Worm (Caenorhabditis elegans) whole organism, young adult: ENCODE measurements around the gene tsct-1.

Experiments used
- D2030.7 ChIP-seq: fragments of 200-800 bp; sonication (Bioruptor generic); IDR thresholded peaks from 2 replicates; pipeline ENCODE4 v1.3.6; 2022; ENCODE audit warnings: missing genetic modification reagents, missing genetic modification characterization, missing compliant biosample characterization
- F10E7.11 ChIP-seq: sonication (generic microtip); optimal IDR thresholded peaks from 2 replicates; lab custom pipeline; 2017; ENCODE audit warnings: mild to moderate bottlenecking, missing genetic modification characterization, moderate library complexity, missing compliant biosample characterization
- F22D6.2 ChIP-seq: sonication (generic microtip); optimal IDR thresholded peaks from 2 replicates; lab custom pipeline; 2016; ENCODE audit warnings: mild to moderate bottlenecking, missing genetic modification characterization, missing compliant biosample characterization
- F23B12.7 ChIP-seq: sonication (generic microtip); optimal IDR thresholded peaks from 2 replicates; lab custom pipeline; 2017; ENCODE audit warnings: missing genetic modification characterization, mild to moderate bottlenecking, missing compliant biosample characterization, antibody characterized with exemption, moderate library complexity; ENCODE audit not compliant: insufficient read depth
- F33H1.4 ChIP-seq: fragments of 200-800 bp; sonication (Bioruptor generic); IDR thresholded peaks from 2 replicates; pipeline ENCODE4 v1.3.6; 2022; ENCODE audit warnings: missing genetic modification reagents, missing genetic modification characterization, missing compliant biosample characterization
- F52B5.7 ChIP-seq: sonication (generic microtip); optimal IDR thresholded peaks from 2 replicates; lab custom pipeline; 2016; ENCODE audit warnings: mild to moderate bottlenecking, missing genetic modification characterization, missing compliant biosample characterization
- F55B11.4 ChIP-seq: sonication (generic microtip); optimal IDR thresholded peaks from 2 replicates; lab custom pipeline; 2016; ENCODE audit warnings: missing compliant biosample characterization, missing genetic modification characterization, borderline replicate concordance; ENCODE audit not compliant: insufficient read depth
- K11D2.4 ChIP-seq: fragments of 200-800 bp; sonication (Bioruptor generic); IDR thresholded peaks from 2 replicates; pipeline ENCODE4 v1.3.6; 2022; ENCODE audit warnings: missing genetic modification reagents, missing genetic modification characterization, missing compliant biosample characterization
- K12H6.12 ChIP-seq: fragments of 200-800 bp; sonication (Bioruptor generic); optimal IDR thresholded peaks from 2 replicates; lab custom pipeline; 2018; ENCODE audit warnings: mild to moderate bottlenecking, missing genetic modification characterization, missing compliant biosample characterization
- Y53F4B.3 ChIP-seq: fragments of 200-800 bp; sonication (Bioruptor generic); IDR thresholded peaks from 2 replicates; pipeline ENCODE4 v1.3.6; 2022; ENCODE audit warnings: missing genetic modification reagents, missing genetic modification characterization, missing compliant biosample characterization
- Y56A3A.18 ChIP-seq: fragments of 200-800 bp; sonication (Bioruptor generic); IDR thresholded peaks from 2 replicates; pipeline ENCODE4 v1.3.6; 2022; ENCODE audit warnings: missing genetic modification reagents, missing genetic modification characterization, missing compliant biosample characterization
- Y79H2A.3 ChIP-seq: fragments of 200-800 bp; sonication (Bioruptor generic); conservative IDR thresholded peaks from 2 replicates; pipeline ENCODE4 v1.3.6; 2022; ENCODE audit warnings: missing genetic modification reagents, missing genetic modification characterization, missing compliant biosample characterization
- Y95B8A.8 ChIP-seq: fragments of 200-800 bp; sonication (Bioruptor generic); IDR thresholded peaks from 2 replicates; pipeline ENCODE4 v1.3.6; 2022; ENCODE audit warnings: missing genetic modification reagents, missing genetic modification characterization, missing compliant biosample characterization
- ama-1 ChIP-seq, 3 experiments: fragments of 150-350 bp in 1 of 3; sonication (generic microtip) in 2 of 3; optimal IDR thresholded peaks; 2 replicates each; lab custom pipeline; 2014 to 2018; ENCODE audit warnings: missing biosample characterization in 2 of 3, missing genetic modification characterization in 2 of 3, missing genetic modification reagents in 2 of 3
- attf-3 ChIP-seq: fragments of 200-800 bp; sonication (Bioruptor generic); conservative IDR thresholded peaks from 2 replicates; pipeline ENCODE4 v1.3.6; 2022; ENCODE audit warnings: missing genetic modification reagents, missing genetic modification characterization, missing compliant biosample characterization
- cebp-1 ChIP-seq, 2 experiments: fragments of 200-800 bp in 1 of 2; sonication (Bioruptor generic) in 1 of 2; sonication (generic microtip) in 1 of 2; IDR thresholded peaks in 1 of 2; optimal IDR thresholded peaks in 1 of 2; 2 replicates each; pipeline versions ENCODE4 v1.3.6 to Lab custom; 2017 to 2022; ENCODE audit warnings: missing compliant biosample characterization in 2 of 2, missing genetic modification characterization in 2 of 2, mild to moderate bottlenecking in 1 of 2, missing genetic modification reagents in 1 of 2, moderate library complexity in 1 of 2
- ceh-100 ChIP-seq: fragments of 200-800 bp; sonication (Bioruptor generic); IDR thresholded peaks from 2 replicates; pipeline ENCODE4 v1.3.6; 2022; ENCODE audit warnings: missing genetic modification reagents, missing genetic modification characterization, missing compliant biosample characterization
- ceh-27 ChIP-seq: fragments of 200-800 bp; sonication (Bioruptor generic); optimal IDR thresholded peaks from 2 replicates; lab custom pipeline; 2018; ENCODE audit warnings: mild to moderate bottlenecking, missing genetic modification characterization, moderate library complexity, missing compliant biosample characterization
- ceh-40 ChIP-seq: fragments of 200-800 bp; sonication (Bioruptor generic); IDR thresholded peaks from 2 replicates; pipeline ENCODE4 v1.3.6; 2022; ENCODE audit warnings: missing genetic modification characterization, missing compliant biosample characterization
- ceh-79 ChIP-seq: sonication (generic microtip); optimal IDR thresholded peaks from 2 replicates; lab custom pipeline; 2017; ENCODE audit warnings: mild to moderate bottlenecking, missing genetic modification characterization, missing compliant biosample characterization
- die-1 ChIP-seq: sonication (generic microtip); optimal IDR thresholded peaks from 2 replicates; lab custom pipeline; 2016; ENCODE audit warnings: missing genotype, mild to moderate bottlenecking, missing genetic modification characterization, missing compliant biosample characterization
- ets-4 ChIP-seq: fragments of 200-800 bp; sonication (Bioruptor generic); optimal IDR thresholded peaks from 2 replicates; lab custom pipeline; 2018; ENCODE audit warnings: mild to moderate bottlenecking, missing genetic modification characterization, missing compliant biosample characterization
- fkh-3 ChIP-seq: sonication (generic microtip); optimal IDR thresholded peaks from 2 replicates; lab custom pipeline; 2016; ENCODE audit warnings: mild to moderate bottlenecking, missing genetic modification characterization, missing compliant biosample characterization
- gei-17 ChIP-seq: fragments of 200-800 bp; sonication (Bioruptor generic); optimal IDR thresholded peaks from 2 replicates; lab custom pipeline; 2018; ENCODE audit warnings: mild to moderate bottlenecking, missing genetic modification characterization, missing compliant biosample characterization
- him-1 ChIP-seq: sonication (generic microtip); optimal IDR thresholded peaks from 2 replicates; lab custom pipeline; 2016; ENCODE audit warnings: missing genotype, missing genetic modification reagents, missing genetic modification characterization, missing compliant biosample characterization
- hlh-12 ChIP-seq: sonication (generic microtip); optimal IDR thresholded peaks from 2 replicates; lab custom pipeline; 2016; ENCODE audit warnings: missing genetic modification characterization, missing compliant biosample characterization
- hmg-1.2 ChIP-seq: fragments of 200-800 bp; sonication (Bioruptor generic); IDR thresholded peaks from 2 replicates; pipeline ENCODE4 v1.3.6; 2022; ENCODE audit warnings: missing genetic modification reagents, missing genetic modification characterization, missing compliant biosample characterization
- hmg-20 ChIP-seq: fragments of 200-800 bp; sonication (Bioruptor generic); IDR thresholded peaks from 2 replicates; pipeline ENCODE4 v1.3.6; 2022; ENCODE audit warnings: missing genetic modification reagents, missing genetic modification characterization, missing compliant biosample characterization
- lin-54 ChIP-seq: fragments of 200-800 bp; sonication (Bioruptor generic); optimal IDR thresholded peaks from 2 replicates; lab custom pipeline; 2018; ENCODE audit warnings: mild to moderate bottlenecking, missing genetic modification characterization, missing compliant biosample characterization
- lir-1 ChIP-seq: fragments of 200-800 bp; sonication (Bioruptor generic); conservative IDR thresholded peaks from 2 replicates; pipeline ENCODE4 v1.3.6; 2022; ENCODE audit warnings: missing genetic modification reagents, missing genetic modification characterization, missing compliant biosample characterization
- madf-10 ChIP-seq: sonication (generic microtip); optimal IDR thresholded peaks from 2 replicates; lab custom pipeline; 2016; ENCODE audit warnings: mild to moderate bottlenecking, missing genetic modification characterization, missing compliant biosample characterization
- madf-8 ChIP-seq: fragments of 200-800 bp; sonication (Bioruptor generic); conservative IDR thresholded peaks from 2 replicates; pipeline ENCODE4 v1.3.6; 2022; ENCODE audit warnings: missing genetic modification reagents, missing genetic modification characterization, missing compliant biosample characterization
- mcd-1 ChIP-seq: fragments of 200-800 bp; sonication (Bioruptor generic); IDR thresholded peaks from 2 replicates; pipeline ENCODE4 v1.3.6; 2022; ENCODE audit warnings: missing genetic modification reagents, missing genetic modification characterization, missing compliant biosample characterization
- mxl-1 ChIP-seq: sonication (generic microtip); optimal IDR thresholded peaks from 2 replicates; lab custom pipeline; 2016; ENCODE audit warnings: missing genetic modification characterization, missing compliant biosample characterization
- nfya-2 ChIP-seq: fragments of 200-800 bp; sonication (Bioruptor generic); IDR thresholded peaks from 2 replicates; pipeline ENCODE4 v1.3.6; 2022; ENCODE audit warnings: missing genetic modification reagents, missing genetic modification characterization, missing compliant biosample characterization
- nfyb-1 ChIP-seq: fragments of 200-800 bp; sonication (Bioruptor generic); IDR thresholded peaks from 2 replicates; pipeline ENCODE4 v1.3.6; 2022; ENCODE audit warnings: missing genetic modification reagents, missing genetic modification characterization, missing compliant biosample characterization
- nhr-80 ChIP-seq: sonication (generic microtip); optimal IDR thresholded peaks from 2 replicates; lab custom pipeline; 2016; ENCODE audit warnings: missing genetic modification characterization, missing compliant biosample characterization
- nhr-90 ChIP-seq: sonication (generic microtip); optimal IDR thresholded peaks from 2 replicates; lab custom pipeline; 2016; ENCODE audit warnings: missing genotype, mild to moderate bottlenecking, missing genetic modification characterization, missing compliant biosample characterization
- rcor-1 ChIP-seq: fragments of 200-800 bp; sonication (Bioruptor generic); IDR thresholded peaks from 2 replicates; pipeline ENCODE4 v1.3.6; 2022; ENCODE audit warnings: missing genetic modification reagents, missing genetic modification characterization, missing compliant biosample characterization
- sdz-38 ChIP-seq: sonication (generic microtip); optimal IDR thresholded peaks from 2 replicates; lab custom pipeline; 2016; ENCODE audit warnings: missing genotype, missing genetic modification characterization, missing compliant biosample characterization
- snpc-1.3 ChIP-seq: sonication (generic microtip); optimal IDR thresholded peaks from 2 replicates; lab custom pipeline; 2017; ENCODE audit warnings: missing genetic modification characterization, mild to moderate bottlenecking, missing compliant biosample characterization, antibody characterized with exemption, moderate library complexity, missing genotype, missing genetic modification reagents; ENCODE audit not compliant: insufficient read depth
- tbp1 ChIP-seq: fragments of 200-800 bp; sonication (Bioruptor generic); optimal IDR thresholded peaks from 2 replicates; lab custom pipeline; 2018; ENCODE audit warnings: mild to moderate bottlenecking, missing genetic modification characterization, missing compliant biosample characterization
- tlf-1 ChIP-seq: fragments of 200-800 bp; sonication (Bioruptor generic); optimal IDR thresholded peaks from 2 replicates; lab custom pipeline; 2018; ENCODE audit warnings: mild to moderate bottlenecking, missing genetic modification characterization, missing compliant biosample characterization
- unc-62 ChIP-seq: fragments of 150-350 bp; optimal IDR thresholded peaks from 2 replicates; lab custom pipeline; 2014; ENCODE audit warnings: missing biosample characterization, missing genetic modification reagents, missing genetic modification characterization
- ztf-25 ChIP-seq: fragments of 200-800 bp; sonication (Bioruptor generic); IDR thresholded peaks from 2 replicates; pipeline ENCODE4 v1.3.6; 2022; ENCODE audit warnings: missing genetic modification reagents, missing genetic modification characterization, missing compliant biosample characterization
- ztf-26 ChIP-seq: sonication (generic microtip); optimal IDR thresholded peaks from 2 replicates; lab custom pipeline; 2017; ENCODE audit warnings: missing genetic modification characterization, missing compliant biosample characterization
- ztf-3 ChIP-seq: fragments of 200-800 bp; sonication (Bioruptor generic); optimal IDR thresholded peaks from 2 replicates; lab custom pipeline; 2018; ENCODE audit warnings: mild to moderate bottlenecking, missing genetic modification characterization, missing compliant biosample characterization
- ztf-6 ChIP-seq: fragments of 200-800 bp; sonication (Bioruptor generic); IDR thresholded peaks from 2 replicates; pipeline ENCODE4 v1.3.6; 2022; ENCODE audit warnings: missing genetic modification reagents, missing genetic modification characterization, missing compliant biosample characterization

The tsct-1 gene

DNA sequence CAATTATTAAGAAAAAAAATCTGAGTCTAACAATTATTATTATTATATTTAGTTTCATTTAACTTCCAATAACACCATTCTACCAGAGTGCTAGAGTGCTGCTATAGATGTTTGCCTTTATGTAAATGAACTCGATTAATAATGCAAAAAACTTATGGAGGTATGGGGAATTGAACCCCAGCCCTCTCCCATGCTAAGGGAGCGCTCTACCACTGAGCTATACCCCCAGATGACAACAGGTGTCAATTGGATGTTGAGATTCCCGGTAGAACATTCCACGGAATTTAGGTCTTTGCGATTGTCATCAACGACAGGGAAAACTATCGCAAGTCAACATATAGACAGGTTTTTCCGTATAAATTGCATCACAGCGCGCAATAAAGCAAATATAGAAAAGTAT is 24.1 kb downstream of the tsct-1 start (continued):
- TF ChIP-seq ceh-79 (tag; lab: Kevin White, UChicago) (peak; percentile 18), snpc-1.3 (tag; lab: Kevin White, UChicago) (peak; percentile 78), tbp1 (GFP tag; lab: Kevin White, UChicago) (peak; percentile 94), fkh-3 (tag; lab: Kevin White, UChicago) (peak; percentile 83), nfyb-1 (GFP tag; lab: Robert Waterston, UW) (peak; percentile 82), lin-54 (GFP tag; lab: Kevin White, UChicago) (peak; percentile 54), K12H6.12 (tag; lab: Kevin White, UChicago) (peak; percentile 37), lir-1 (GFP tag; lab: Robert Waterston, UW) (no peak), attf-3 (GFP tag; lab: Robert Waterston, UW) (no peak), F55B11.4 (tag; lab: Kevin White, UChicago) (no peak), unc-62 (no peak), ztf-26 (tag; lab: Kevin White, UChicago) (peak; percentile 29), madf-8 (GFP tag; lab: Robert Waterston, UW) (no peak), nfya-2 (GFP tag; lab: Robert Waterston, UW) (no peak), Y53F4B.3 (GFP tag; lab: Robert Waterston, UW) (no peak), ama-1 (optimal IDR thresholded peaks at IDR 0.05; lab: Kevin White, UChicago) (no peak), ama-1 (GFP tag; optimal IDR thresholded peaks at IDR 0.05; lab: Kevin White, UChicago) (peak in 1 of 2 experiments; percentile 29), hmg-20 (GFP tag; lab: Robert Waterston, UW) (0 out of 2 replicates have a peak, but pooled peaks have one; percentile 39), nhr-90 (tag; lab: Kevin White, UChicago) (peak; percentile 85), ztf-6 (GFP tag; lab: Robert Waterston, UW) (no peak), hmg-1.2 (GFP tag; lab: Robert Waterston, UW) (peak; percentile 73), F22D6.2 (tag; lab: Kevin White, UChicago) (peak; percentile 55), F23B12.7 (tag; lab: Kevin White, UChicago) (peak; percentile 83), K11D2.4 (0 out of 2 replicates have a peak, but pooled peaks have one; percentile 37), F10E7.11 (tag; lab: Kevin White, UChicago) (no peak), ztf-25 (GFP tag; lab: Robert Waterston, UW) (no peak), ceh-40 (GFP tag; lab: Robert Waterston, UW) (0 out of 2 replicates have a peak, but pooled peaks have one; percentile 65), ets-4 (GFP tag; lab: Kevin White, UChicago) (peak; percentile 59), Y56A3A.18 (GFP tag; lab: Robert Waterston, UW) (peak; percentile 84; the same call in 1 of the 2 replicates), madf-10 (tag; lab: Kevin White, UChicago) (peak; percentile 80), Y79H2A.3 (GFP tag; lab: Robert Waterston, UW) (0 out of 2 replicates have a peak, but pooled peaks have one; percentile 37), die-1 (tag; lab: Kevin White, UChicago) (peak; percentile 87), Y95B8A.8 (GFP tag; lab: Robert Waterston, UW) (no peak), sdz-38 (tag; lab: Kevin White, UChicago) (no peak), cebp-1 (GFP tag; IDR thresholded peaks at IDR 0.05; lab: Robert Waterston, UW) (0 out of 2 replicates have a peak, but pooled peaks have one; percentile 33), cebp-1 (tag; optimal IDR thresholded peaks at IDR 0.05; lab: Kevin White, UChicago) (no peak), F33H1.4 (GFP tag; lab: Robert Waterston, UW) (no peak), rcor-1 (GFP tag; lab: Robert Waterston, UW) (peak; percentile 64), hlh-12 (tag; lab: Kevin White, UChicago) (peak; percentile 74), ztf-3 (no peak), gei-17 (GFP tag; lab: Kevin White, UChicago) (peak; percentile 38), nhr-80 (tag; lab: Kevin White, UChicago) (peak; percentile 30), him-1 (tag; lab: Kevin White, UChicago) (peak; percentile 96), D2030.7 (GFP tag; lab: Robert Waterston, UW) (peak; percentile 59), ceh-27 (GFP tag; lab: Kevin White, UChicago) (peak; percentile 70), tlf-1 (GFP tag; lab: Kevin White, UChicago) (no peak), ceh-100 (GFP tag; lab: Robert Waterston, UW) (peak; percentile 30; the same call in 1 of the 2 replicates), mxl-1 (tag; lab: Kevin White, UChicago) (peak; percentile 60), F52B5.7 (tag; lab: Kevin White, UChicago) (peak; percentile 69), mcd-1 (GFP tag; lab: Robert Waterston, UW) (0 out of 2 replicates have a peak, but pooled peaks have one; percentile 56)
